Fruit fly (Drosophila melanogaster) whole organism, embryonic: ENCODE results near the gene CG10970.

Experiments
- Adf1 ChIP-seq: fragments of 200-800 bp; sonication (Bioruptor generic); IDR thresholded peaks from 2 replicates; pipeline ENCODE4 v1.3.6; 2022; ENCODE audit warnings: missing biosample characterization, missing genetic modification characterization
- Aef1 ChIP-seq: fragments of 200-800 bp; sonication (Bioruptor generic); IDR thresholded peaks from 3 replicates; pipeline ENCODE4 v1.3.6; 2022; ENCODE audit warnings: missing biosample characterization, missing genetic modification characterization
- BEAF-32 ChIP-seq: fragments of 200-800 bp; sonication (Bioruptor generic); optimal IDR thresholded peaks from 3 replicates; lab custom pipeline; 2017; ENCODE audit warnings: missing biosample characterization, missing genetic modification characterization, mild to moderate bottlenecking, moderate library complexity, missing genetic modification reagents
- CG10979 ChIP-seq: fragments of 200-800 bp; sonication (Bioruptor generic); optimal IDR thresholded peaks from 2 replicates; lab custom pipeline; 2018; ENCODE audit warnings: missing biosample characterization, mild to moderate bottlenecking, missing genetic modification characterization, moderate library complexity
- CG11560 ChIP-seq: fragments of 200-800 bp; sonication (Bioruptor generic); IDR thresholded peaks from 3 replicates; pipeline ENCODE4 v1.3.6; 2022; ENCODE audit warnings: missing biosample characterization, missing genetic modification characterization
- CG12104 ChIP-seq: fragments of 200-800 bp; sonication (Bioruptor generic); optimal IDR thresholded peaks from 3 replicates; lab custom pipeline; 2016; ENCODE audit warnings: missing biosample characterization, missing genetic modification characterization
- CG1602 ChIP-seq: fragments of 200-800 bp; sonication (Bioruptor generic); optimal IDR thresholded peaks from 3 replicates; lab custom pipeline; 2016; ENCODE audit warnings: missing biosample characterization, missing genetic modification characterization
- CG2678 ChIP-seq: fragments of 200-800 bp; sonication (Bioruptor generic); optimal IDR thresholded peaks from 3 replicates; lab custom pipeline; 2019; ENCODE audit warnings: missing biosample characterization, mild to moderate bottlenecking, missing genetic modification characterization, moderate library complexity
- CG3407 ChIP-seq: fragments of 200-800 bp; sonication (Bioruptor generic); optimal IDR thresholded peaks from 2 replicates; lab custom pipeline; 2018; ENCODE audit warnings: missing biosample characterization, mild to moderate bottlenecking, missing genetic modification characterization
- CG34224 ChIP-seq: fragments of 200-800 bp; sonication (Bioruptor generic); IDR thresholded peaks from 3 replicates; pipeline ENCODE4 v1.3.6; 2022; ENCODE audit warnings: missing biosample characterization, missing genetic modification characterization; ENCODE audit not compliant: partially characterized antibody
- CG42726 ChIP-seq: fragments of 200-800 bp; sonication (Bioruptor generic); IDR thresholded peaks from 2 replicates; pipeline ENCODE4 v1.3.6; 2022; ENCODE audit warnings: missing biosample characterization, missing genetic modification characterization; ENCODE audit not compliant: partially characterized antibody
- CG43689 ChIP-seq: fragments of 200-800 bp; sonication (Bioruptor generic); IDR thresholded peaks from 2 replicates; pipeline ENCODE4 v1.3.6; 2022; ENCODE audit warnings: missing biosample characterization, missing genetic modification characterization
- CG4820 ChIP-seq: fragments of 200-800 bp; sonication (Bioruptor generic); optimal IDR thresholded peaks from 3 replicates; lab custom pipeline; 2016; ENCODE audit warnings: missing biosample characterization, missing genetic modification characterization
- CG7963 ChIP-seq: fragments of 200-800 bp; sonication (Bioruptor generic); IDR thresholded peaks from 3 replicates; pipeline ENCODE4 v1.3.6; 2022; ENCODE audit warnings: missing biosample characterization, missing genetic modification characterization; ENCODE audit not compliant: partially characterized antibody
- Doc3 ChIP-seq: fragments of 200-800 bp; sonication (Bioruptor generic); IDR thresholded peaks from 3 replicates; pipeline ENCODE4 v1.3.6; 2022; ENCODE audit warnings: missing biosample characterization, missing genetic modification characterization; ENCODE audit not compliant: partially characterized antibody
- E2f1 ChIP-seq: fragments of 200-800 bp; sonication (Bioruptor generic); IDR thresholded peaks from 2 replicates; pipeline ENCODE4 v1.3.6; 2022; ENCODE audit warnings: missing biosample characterization, missing genetic modification characterization
- Gug ChIP-seq: fragments of 200-800 bp; sonication (Bioruptor generic); IDR thresholded peaks from 4 replicates; pipeline ENCODE4 v1.3.6; 2022; ENCODE audit warnings: missing biosample characterization, missing genetic modification characterization
- HLH4C ChIP-seq: fragments of 200-800 bp; sonication (Bioruptor generic); IDR thresholded peaks from 3 replicates; pipeline ENCODE4 v1.3.6; 2022; ENCODE audit warnings: missing biosample characterization, missing genetic modification characterization; ENCODE audit not compliant: partially characterized antibody
- HmgD ChIP-seq: fragments of 200-800 bp; sonication (Bioruptor generic); optimal IDR thresholded peaks from 3 replicates; lab custom pipeline; 2016; ENCODE audit warnings: missing biosample characterization, missing genetic modification characterization
- MESR4 ChIP-seq: fragments of 200-800 bp; sonication (Bioruptor generic); optimal IDR thresholded peaks from 2 replicates; lab custom pipeline; 2018; ENCODE audit warnings: missing biosample characterization, mild to moderate bottlenecking, missing genetic modification characterization, moderate library complexity
- MTF-1 ChIP-seq: fragments of 200-800 bp; sonication (Bioruptor generic); optimal IDR thresholded peaks from 2 replicates; lab custom pipeline; 2018; ENCODE audit warnings: missing biosample characterization, mild to moderate bottlenecking, missing genetic modification characterization, borderline replicate concordance
- Med ChIP-seq: fragments of 200-800 bp; sonication (Bioruptor generic); peaks from one replicate; lab custom pipeline; 2016; ENCODE audit warnings: missing biosample characterization, missing genetic modification characterization, mild to moderate bottlenecking, inconsistent platforms, moderate library complexity
- Mrtf ChIP-seq: fragments of 200-800 bp; sonication (Bioruptor generic); IDR thresholded peaks from 3 replicates; pipeline ENCODE4 v1.3.6; 2022; ENCODE audit warnings: missing biosample characterization, missing genetic modification characterization
- NFAT ChIP-seq: fragments of 200-800 bp; sonication (Bioruptor generic); IDR thresholded peaks from 2 replicates; pipeline ENCODE4 v1.3.6; 2022; ENCODE audit warnings: missing biosample characterization, missing genetic modification characterization
- NK7.1 ChIP-seq: fragments of 200-800 bp; sonication (Bioruptor generic); optimal IDR thresholded peaks from 3 replicates; lab custom pipeline; 2016; ENCODE audit warnings: missing biosample characterization, missing genetic modification characterization
- Nf-YA ChIP-seq: fragments of 200-800 bp; sonication (Bioruptor generic); IDR thresholded peaks from 2 replicates; pipeline ENCODE4 v1.3.6; 2022; ENCODE audit warnings: missing biosample characterization, missing genetic modification characterization
- Scr ChIP-seq: fragments of 200-800 bp; sonication (Bioruptor generic); IDR thresholded peaks from 2 replicates; pipeline ENCODE4 v1.3.6; 2022; ENCODE audit warnings: missing biosample characterization, missing genetic modification characterization; ENCODE audit not compliant: partially characterized antibody
- Sry-δ ChIP-seq: fragments of 200-800 bp; sonication (Bioruptor generic); optimal IDR thresholded peaks from 2 replicates; lab custom pipeline; 2016; ENCODE audit warnings: missing biosample characterization, missing genetic modification characterization
- Ssrp ChIP-seq: fragments of 200-800 bp; sonication (Bioruptor generic); optimal IDR thresholded peaks from 2 replicates; lab custom pipeline; 2018; ENCODE audit warnings: missing biosample characterization, mild to moderate bottlenecking, missing genetic modification characterization, moderate library complexity
- TFAM ChIP-seq: fragments of 200-800 bp; sonication (Bioruptor generic); optimal IDR thresholded peaks from 2 replicates; lab custom pipeline; 2017; ENCODE audit warnings: missing biosample characterization, missing genetic modification characterization, inconsistent platforms
- Taf1 ChIP-seq: fragments of 200-800 bp; sonication (Bioruptor generic); IDR thresholded peaks from 2 replicates; pipeline ENCODE4 v1.3.6; 2022; ENCODE audit warnings: missing biosample characterization, missing genetic modification characterization
- amos ChIP-seq: fragments of 200-800 bp; sonication (Bioruptor generic); IDR thresholded peaks from 2 replicates; pipeline ENCODE4 v1.3.6; 2022; ENCODE audit warnings: missing biosample characterization, missing genetic modification characterization; ENCODE audit not compliant: partially characterized antibody
- ci ChIP-seq: fragments of 200-800 bp; sonication (Bioruptor generic); IDR thresholded peaks from 3 replicates; pipeline ENCODE4 v1.3.6; 2022; ENCODE audit warnings: missing biosample characterization, missing genetic modification characterization
- croc ChIP-seq: fragments of 200-800 bp; sonication (Bioruptor generic); conservative IDR thresholded peaks from 3 replicates; pipeline ENCODE4 v1.3.6; 2022; ENCODE audit warnings: missing biosample characterization, missing genetic modification characterization
- cwo ChIP-seq: fragments of 200-800 bp; sonication (Bioruptor generic); optimal IDR thresholded peaks from 3 replicates; lab custom pipeline; 2017; ENCODE audit warnings: missing biosample characterization, missing genetic modification characterization, mild to moderate bottlenecking, moderate library complexity, missing genetic modification reagents
- da ChIP-seq: fragments of 200-800 bp; sonication (Bioruptor generic); optimal IDR thresholded peaks from 2 replicates; lab custom pipeline; 2016; ENCODE audit warnings: missing biosample characterization, missing genetic modification characterization
- danr ChIP-seq: fragments of 200-800 bp; sonication (Bioruptor generic); IDR thresholded peaks from 2 replicates; pipeline ENCODE4 v1.3.6; 2022; ENCODE audit warnings: missing biosample characterization, missing genetic modification characterization
- esg ChIP-seq: fragments of 200-800 bp; sonication (Bioruptor generic); conservative IDR thresholded peaks from 2 replicates; pipeline ENCODE4 v1.3.6; 2022; ENCODE audit warnings: missing biosample characterization, missing genetic modification characterization
- ftz-f1 ChIP-seq: fragments of 200-800 bp; sonication (Bioruptor generic); optimal IDR thresholded peaks from 2 replicates; lab custom pipeline; 2016; ENCODE audit warnings: missing biosample characterization, missing genetic modification characterization
- kay ChIP-seq: fragments of 200-800 bp; sonication (Bioruptor generic); optimal IDR thresholded peaks from 2 replicates; lab custom pipeline; 2016; ENCODE audit warnings: missing biosample characterization, missing genetic modification characterization
- nerfin-1 ChIP-seq: fragments of 200-800 bp; sonication (Bioruptor generic); optimal IDR thresholded peaks from 3 replicates; lab custom pipeline; 2019; ENCODE audit warnings: missing biosample characterization, mild to moderate bottlenecking, missing genetic modification characterization, moderate library complexity
- nerfin-2 ChIP-seq: fragments of 200-800 bp; sonication (Bioruptor generic); IDR thresholded peaks from 2 replicates; pipeline ENCODE4 v1.3.6; 2022; ENCODE audit warnings: missing biosample characterization, missing genetic modification characterization; ENCODE audit not compliant: partially characterized antibody
- oc ChIP-seq: fragments of 200-800 bp; sonication (Bioruptor generic); optimal IDR thresholded peaks from 2 replicates; lab custom pipeline; 2018; ENCODE audit warnings: missing biosample characterization, mild to moderate bottlenecking, missing genetic modification characterization, moderate library complexity
- slou ChIP-seq: fragments of 200-800 bp; sonication (Bioruptor generic); optimal IDR thresholded peaks from 3 replicates; lab custom pipeline; 2016; ENCODE audit warnings: missing biosample characterization, missing genetic modification characterization
- tna ChIP-seq: fragments of 200-800 bp; sonication (Bioruptor generic); IDR thresholded peaks from 2 replicates; pipeline ENCODE4 v1.3.6; 2022; ENCODE audit warnings: missing biosample characterization, missing genetic modification characterization; ENCODE audit not compliant: partially characterized antibody
- usp ChIP-seq: fragments of >200 bp; optimal IDR thresholded peaks from 2 replicates; lab custom pipeline; 2017; ENCODE audit warnings: missing biosample characterization, missing genetic modification characterization
- vvl ChIP-seq: fragments of 200-800 bp; sonication (Bioruptor generic); IDR thresholded peaks from 2 replicates; pipeline ENCODE4 v1.3.6; 2022; ENCODE audit warnings: missing biosample characterization, missing genetic modification characterization
- wek ChIP-seq: fragments of 200-800 bp; sonication (Bioruptor generic); optimal IDR thresholded peaks from 3 replicates; lab custom pipeline; 2018; ENCODE audit warnings: missing biosample characterization, mild to moderate bottlenecking, missing genetic modification characterization, moderate library complexity
- zen2 ChIP-seq: fragments of 200-800 bp; sonication (Bioruptor generic); IDR thresholded peaks from 3 replicates; pipeline ENCODE4 v1.3.6; 2022; ENCODE audit warnings: missing biosample characterization, missing genetic modification characterization; ENCODE audit not compliant: partially characterized antibody

CG10970 gene

DNA sequence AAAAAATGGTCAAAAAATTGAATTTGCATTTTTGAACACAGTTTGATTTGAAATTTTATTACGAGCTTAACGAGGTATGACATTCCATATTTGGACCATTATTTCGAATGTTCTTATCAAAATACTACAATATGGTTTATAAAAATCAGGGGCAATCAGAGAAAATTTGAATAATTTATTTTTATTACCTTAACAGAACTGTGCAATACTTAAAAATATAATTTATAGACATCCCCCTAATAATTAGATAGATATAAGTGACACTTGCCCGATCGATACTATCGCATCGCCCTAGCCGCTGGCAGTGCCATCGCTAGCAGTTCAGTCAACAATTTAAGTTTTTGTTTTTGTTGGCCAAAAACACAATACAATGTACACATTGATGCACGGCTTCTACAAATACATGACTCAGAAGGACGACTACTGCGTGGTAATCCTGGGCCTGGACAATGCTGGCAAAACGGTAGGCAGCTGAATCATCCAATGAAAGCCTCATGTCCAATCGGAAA is 35.6 kb upstream of the CG10970 start, which contains the start of gene Arfrp1 (continued):
- TF ChIP-seq NFAT (GFP tag; lab: Robert Waterston, UW) (peak; percentile 35; the same call in 1 of the 2 replicates), CG7963 (peak; percentile 64; the same call in 2 of the 3 replicates), oc (tag; lab: Kevin White, UChicago) (no peak), danr (no peak), kay (GFP tag; lab: Kevin White, UChicago) (peak; percentile 11), Taf1 (GFP tag; lab: Robert Waterston, UW) (no peak), cwo (GFP tag; lab: Kevin White, UChicago) (no peak), HLH4C (GFP tag; lab: Robert Waterston, UW) (peak; percentile 63; the same call in 2 of the 3 replicates), HmgD (GFP tag; lab: Kevin White, UChicago) (no peak), nerfin-2 (peak; percentile 45; the same call in 1 of the 2 replicates), BEAF-32 (GFP tag; lab: Kevin White, UChicago) (peak; percentile 79), E2f1 (GFP tag; lab: Robert Waterston, UW) (no peak), nerfin-1 (no peak), Nf-YA (GFP tag; lab: Robert Waterston, UW) (no peak), slou (GFP tag; lab: Kevin White, UChicago) (no peak), ftz-f1 (GFP tag; lab: Kevin White, UChicago) (no peak), amos (peak; percentile 90), da (GFP tag; lab: Kevin White, UChicago) (no peak), CG42726 (GFP tag; lab: Robert Waterston, UW) (peak; percentile 73), ci (peak; percentile 8; the same call in 1 of the 3 replicates), usp (GFP tag; lab: Kevin White, UChicago) (no peak), CG11560 (0 out of 3 replicates have a peak, but pooled peaks have one; percentile 11), MESR4 (peak; percentile 71), Mrtf (no peak), CG1602 (GFP tag; lab: Kevin White, UChicago) (peak; percentile 15), CG12104 (peak; percentile 55), CG4820 (GFP tag; lab: Kevin White, UChicago) (peak; percentile 19), tna (GFP tag; lab: Robert Waterston, UW) (peak; percentile 65), CG34224 (GFP tag; lab: Robert Waterston, UW) (peak; percentile 79), Ssrp (tag; lab: Kevin White, UChicago) (no peak), TFAM (GFP tag; lab: Kevin White, UChicago) (no peak), Adf1 (GFP tag; lab: Robert Waterston, UW) (no peak), zen2 (GFP tag; lab: Robert Waterston, UW) (0 out of 3 replicates have a peak, but pooled peaks have one; percentile 44), CG2678 (no peak), Sry-δ (GFP tag; lab: Kevin White, UChicago) (peak; percentile 83), NK7.1 (GFP tag; lab: Kevin White, UChicago) (no peak), MTF-1 (GFP tag; lab: Kevin White, UChicago) (no peak), vvl (peak; percentile 36; the same call in 1 of the 2 replicates), Scr (GFP tag; lab: Robert Waterston, UW) (peak; percentile 88), Med (GFP tag; lab: Kevin White, UChicago) (peak; percentile 54), Doc3 (GFP tag; lab: Robert Waterston, UW) (peak; percentile 69; the same call in 2 of the 3 replicates), wek (peak; percentile 88), CG10979 (tag; lab: Kevin White, UChicago) (no peak), croc (GFP tag; lab: Robert Waterston, UW) (no peak), CG43689 (no peak), CG3407 (GFP tag; lab: Kevin White, UChicago) (no peak), Gug (peak; percentile 10; the same call in 1 of the 4 replicates), esg (GFP tag; lab: Robert Waterston, UW) (0 out of 2 replicates have a peak, but pooled peaks have one; percentile 18), Aef1 (GFP tag; lab: Robert Waterston, UW) (peak; percentile 47; the same call in 2 of the 3 replicates)
